Worm (Caenorhabditis elegans) whole organism, L4 larva: Measurements from ENCODE around the gene natc-1.

Source experiments
- F10B5.3 ChIP-seq: sonication (generic microtip); optimal IDR thresholded peaks from 2 replicates; lab custom pipeline; 2016; ENCODE audit warnings: mild to moderate bottlenecking, missing genetic modification characterization, missing compliant biosample characterization
- F26F4.8 ChIP-seq: fragments of 200-800 bp; sonication (Bioruptor generic); conservative IDR thresholded peaks from 2 replicates; pipeline ENCODE4 v1.3.6; 2022; ENCODE audit warnings: missing genetic modification characterization, missing compliant biosample characterization
- F37D6.2 ChIP-seq: sonication (generic microtip); optimal IDR thresholded peaks from 2 replicates; lab custom pipeline; 2016; ENCODE audit warnings: mild to moderate bottlenecking, missing genetic modification characterization, missing compliant biosample characterization
- F44E2.7 ChIP-seq: fragments of 200-800 bp; sonication (Bioruptor generic); IDR thresholded peaks from 2 replicates; pipeline ENCODE4 v2.1.2; 2022; ENCODE audit warnings: missing genetic modification characterization, missing compliant biosample characterization
- F49E8.2 ChIP-seq: sonication (generic microtip); optimal IDR thresholded peaks from 2 replicates; lab custom pipeline; 2016; ENCODE audit warnings: missing compliant biosample characterization, mild to moderate bottlenecking, missing genetic modification characterization, borderline replicate concordance
- T20F7.1 ChIP-seq: fragments of 200-800 bp; sonication (Bioruptor generic); optimal IDR thresholded peaks from 2 replicates; lab custom pipeline; 2018; ENCODE audit warnings: mild to moderate bottlenecking, missing genetic modification characterization, missing compliant biosample characterization
- Y105C5A.15 ChIP-seq: fragments of 200-800 bp; sonication (Bioruptor generic); IDR thresholded peaks from 2 replicates; pipeline ENCODE4 v1.3.6; 2022; ENCODE audit warnings: missing genetic modification characterization, missing compliant biosample characterization
- Y48G9A.11 ChIP-seq: fragments of 200-800 bp; sonication (Bioruptor generic); IDR thresholded peaks from 2 replicates; pipeline ENCODE4 v1.3.6; 2022; ENCODE audit warnings: missing genetic modification reagents, missing genetic modification characterization, missing compliant biosample characterization
- Y5F2A.4 ChIP-seq: fragments of 200-800 bp; sonication (Bioruptor generic); optimal IDR thresholded peaks from 2 replicates; lab custom pipeline; 2018; ENCODE audit warnings: mild to moderate bottlenecking, missing genetic modification characterization, missing compliant biosample characterization
- aha-1 ChIP-seq: fragments of 150-350 bp; peaks from one replicate; lab custom pipeline; 2014; ENCODE audit warnings: missing biosample characterization, missing genetic modification characterization
- arid-1 ChIP-seq: fragments of 200-800 bp; sonication (Bioruptor generic); conservative IDR thresholded peaks from 2 replicates; pipeline ENCODE4 v1.3.6; 2022; ENCODE audit warnings: missing genetic modification reagents, missing genetic modification characterization, missing compliant biosample characterization
- ceh-44 ChIP-seq: fragments of 200-800 bp; sonication (Bioruptor generic); IDR thresholded peaks from 2 replicates; pipeline ENCODE4 v1.3.6; 2022; ENCODE audit warnings: missing genetic modification reagents, missing genetic modification characterization, missing compliant biosample characterization
- ceh-62 ChIP-seq: sonication (generic microtip); optimal IDR thresholded peaks from 2 replicates; lab custom pipeline; 2017; ENCODE audit warnings: missing biosample characterization, missing genetic modification characterization
- daf-16 ChIP-seq, 3 experiments: sonication (generic microtip); optimal IDR thresholded peaks; 2 replicates each; lab custom pipeline; 2016 to 2017; ENCODE audit warnings: missing genetic modification characterization in 3 of 3, missing genetic modification reagents in 3 of 3, mild to moderate bottlenecking in 2 of 3, missing compliant biosample characterization in 2 of 3, missing biosample characterization in 1 of 3, moderate library complexity in 1 of 3
- daf-8 ChIP-seq: fragments of 200-800 bp; sonication (Bioruptor generic); IDR thresholded peaks from 2 replicates; pipeline ENCODE4 v1.3.6; 2022; ENCODE audit warnings: missing genetic modification characterization, missing compliant biosample characterization
- dpl-1 ChIP-seq: fragments of 150-350 bp; optimal IDR thresholded peaks from 2 replicates; lab custom pipeline; 2014; ENCODE audit warnings: missing biosample characterization, missing genetic modification reagents, missing genetic modification characterization
- dve-1 ChIP-seq: sonication (generic microtip); optimal IDR thresholded peaks from 2 replicates; lab custom pipeline; 2017; ENCODE audit warnings: antibody characterized with exemption, mild to moderate bottlenecking, missing genetic modification characterization, missing compliant biosample characterization; ENCODE audit not compliant: insufficient read depth
- egl-43 ChIP-seq: fragments of 200-800 bp; sonication (Bioruptor generic); IDR thresholded peaks from 2 replicates; pipeline ENCODE4 v1.3.6; 2022; ENCODE audit warnings: missing genetic modification reagents, missing genetic modification characterization, missing compliant biosample characterization
- fkh-10 ChIP-seq: fragments of 150-350 bp; optimal IDR thresholded peaks from 2 replicates; lab custom pipeline; 2014; ENCODE audit warnings: missing biosample characterization, missing genetic modification reagents, missing genetic modification characterization
- hlh-11 ChIP-seq: fragments of 200-800 bp; sonication (Bioruptor generic); optimal IDR thresholded peaks from 2 replicates; lab custom pipeline; 2018; ENCODE audit warnings: mild to moderate bottlenecking, missing genetic modification characterization, missing compliant biosample characterization
- hlh-30 ChIP-seq: sonication (generic microtip); optimal IDR thresholded peaks from 2 replicates; lab custom pipeline; 2017; ENCODE audit warnings: antibody characterized with exemption, mild to moderate bottlenecking, missing genetic modification characterization, missing compliant biosample characterization; ENCODE audit not compliant: insufficient read depth
- hmg-1.1 ChIP-seq: fragments of 200-800 bp; sonication (Bioruptor generic); IDR thresholded peaks from 2 replicates; pipeline ENCODE4 v1.3.6; 2022; ENCODE audit warnings: missing genetic modification reagents, missing genetic modification characterization, missing compliant biosample characterization
- lim-7 ChIP-seq: fragments of 200-800 bp; sonication (Bioruptor generic); IDR thresholded peaks from 2 replicates; pipeline ENCODE4 v1.3.6; 2022; ENCODE audit warnings: missing genetic modification characterization, missing compliant biosample characterization
- lin-13 ChIP-seq: fragments of 150-350 bp; optimal IDR thresholded peaks from 2 replicates; lab custom pipeline; 2014; ENCODE audit warnings: missing biosample characterization, missing genetic modification reagents, missing genetic modification characterization
- lin-38 ChIP-seq: fragments of 200-800 bp; sonication (Bioruptor generic); IDR thresholded peaks from 2 replicates; pipeline ENCODE4 v1.3.6; 2022; ENCODE audit warnings: missing genetic modification reagents, missing genetic modification characterization, missing compliant biosample characterization
- lir-3 ChIP-seq: sonication (generic microtip); optimal IDR thresholded peaks from 2 replicates; lab custom pipeline; 2016; ENCODE audit warnings: mild to moderate bottlenecking, missing genetic modification characterization, missing compliant biosample characterization
- lsy-2 ChIP-seq, 2 experiments: fragments of 150-350 bp in 1 of 2; sonication (generic microtip) in 1 of 2; optimal IDR thresholded peaks; 2 replicates each; lab custom pipeline; 2014 to 2017; ENCODE audit warnings: missing biosample characterization in 2 of 2, missing genetic modification characterization in 2 of 2
- mes-2 ChIP-seq: sonication (generic microtip); optimal IDR thresholded peaks from 2 replicates; lab custom pipeline; 2016; ENCODE audit warnings: missing genotype, mild to moderate bottlenecking, missing genetic modification characterization, missing compliant biosample characterization; ENCODE audit not compliant: poor library complexity, severe bottlenecking
- mxl-2 ChIP-seq: fragments of 200-800 bp; sonication (Bioruptor generic); conservative IDR thresholded peaks from 2 replicates; pipeline ENCODE4 v1.3.6; 2022; ENCODE audit warnings: missing genetic modification reagents, missing genetic modification characterization, missing compliant biosample characterization
- nhr-10 ChIP-seq: fragments of 150-350 bp; optimal IDR thresholded peaks from 2 replicates; lab custom pipeline; 2014; ENCODE audit warnings: missing biosample characterization, missing genetic modification characterization
- nhr-41 ChIP-seq: fragments of 200-800 bp; sonication (Bioruptor generic); IDR thresholded peaks from 2 replicates; pipeline ENCODE4 v1.3.6; 2022; ENCODE audit warnings: missing genetic modification reagents, missing genetic modification characterization, missing compliant biosample characterization
- nhr-48 ChIP-seq: sonication (generic microtip); optimal IDR thresholded peaks from 2 replicates; lab custom pipeline; 2016; ENCODE audit warnings: mild to moderate bottlenecking, missing genetic modification characterization, missing compliant biosample characterization
- nhr-76 ChIP-seq: fragments of 150-350 bp; optimal IDR thresholded peaks from 2 replicates; lab custom pipeline; 2014; ENCODE audit warnings: missing biosample characterization, missing genetic modification characterization
- php-3 ChIP-seq: fragments of 200-800 bp; sonication (Bioruptor generic); IDR thresholded peaks from 2 replicates; pipeline ENCODE4 v1.3.6; 2022; ENCODE audit warnings: missing genetic modification reagents, missing genetic modification characterization, missing compliant biosample characterization
- saeg-2 ChIP-seq: fragments of 200-800 bp; sonication (Bioruptor generic); IDR thresholded peaks from 2 replicates; pipeline ENCODE4 v1.3.6; 2022; ENCODE audit warnings: missing genetic modification reagents, missing genetic modification characterization, missing compliant biosample characterization
- snpc-1.2 ChIP-seq: fragments of 200-800 bp; sonication (Bioruptor generic); IDR thresholded peaks from 2 replicates; pipeline ENCODE4 v1.3.6; 2022; ENCODE audit warnings: missing genetic modification reagents, missing genetic modification characterization, missing compliant biosample characterization
- spr-1 ChIP-seq: sonication (generic microtip); optimal IDR thresholded peaks from 2 replicates; lab custom pipeline; 2016; ENCODE audit warnings: mild to moderate bottlenecking, missing genetic modification characterization, missing compliant biosample characterization
- tag-97 ChIP-seq: fragments of 200-800 bp; sonication (Bioruptor generic); IDR thresholded peaks from 2 replicates; pipeline ENCODE4 v1.3.6; 2022; ENCODE audit warnings: missing genetic modification characterization, missing compliant biosample characterization
- tra-1 ChIP-seq: fragments of 200-800 bp; sonication (Bioruptor generic); IDR thresholded peaks from 2 replicates; pipeline ENCODE4 v1.3.6; 2022; ENCODE audit warnings: missing genetic modification reagents, missing genetic modification characterization, missing compliant biosample characterization
- unc-130 ChIP-seq: sonication (generic microtip); optimal IDR thresholded peaks from 2 replicates; lab custom pipeline; 2016; ENCODE audit warnings: missing genetic modification reagents, missing genetic modification characterization, missing compliant biosample characterization
- unc-39 ChIP-seq: sonication (generic microtip); optimal IDR thresholded peaks from 2 replicates; lab custom pipeline; 2017; ENCODE audit warnings: missing biosample characterization, missing genetic modification characterization

natc-1 gene

ce11 chrV:8462074-8462473 is at the start of gene natc-1, which contains the start of gene dnj-22 (continued):
- TF ChIP-seq php-3 (GFP tag; lab: Robert Waterston, UW): no peak

ce11 chrV:8413432-8414021 is 48.6 kb upstream of the natc-1 start, which contains the start of gene vha-18:
Gene vha-18 (minus strand): TSS chrV:8413482.
- no peak for TF ChIP-seq lim-7 (GFP tag; lab: Robert Waterston, UW)
- TF ChIP-seq Y48G9A.11 (GFP tag; lab: Robert Waterston, UW): peak; percentile 90
- peak; percentile 71 for TF ChIP-seq snpc-1.2 (GFP tag; lab: Robert Waterston, UW)
- no peak for TF ChIP-seq ceh-62
- TF ChIP-seq F49E8.2 (tag; lab: Kevin White, UChicago): peak; percentile 88
- no peak for TF ChIP-seq nhr-10 (tag; lab: Kevin White, UChicago)
- TF ChIP-seq lin-38 (GFP tag; lab: Robert Waterston, UW): peak; percentile 97
- TF ChIP-seq lir-3 (tag; lab: Kevin White, UChicago): no peak
- TF ChIP-seq unc-130 (GFP tag; lab: Kevin White, UChicago): peak; percentile 86
- no peak for TF ChIP-seq mes-2 (tag; lab: Kevin White, UChicago)

ce11 chrV:8414036-8414728 is 48.0 kb upstream of the natc-1 start, which contains the start of gene pos-1:
Gene pos-1 (plus strand): TSS chrV:8414086.
- TF ChIP-seq aha-1 (tag; lab: Kevin White, UChicago) (peak; percentile 97), mes-2 (tag; lab: Kevin White, UChicago) (no peak)
- TF ChIP-seq, all 104 proteins: peak for 1

ce11 chrV:8415113-8415530 is 47.0 kb upstream of the natc-1 start:
- TF ChIP-seq F44E2.7 (GFP tag; lab: Robert Waterston, UW) (no peak), lin-13 (no peak), fkh-10 (no peak), F26F4.8 (GFP tag; lab: Robert Waterston, UW) (no peak), ceh-62 (no peak), unc-39 (tag; lab: Kevin White, UChicago) (no peak), hmg-1.1 (no peak), lsy-2 (tag; optimal IDR thresholded peaks at IDR 0.05; lab: Kevin White, UChicago) (no peak), snpc-1.2 (GFP tag; lab: Robert Waterston, UW) (peak; percentile 58; the same call in 1 of the 2 replicates), nhr-41 (GFP tag; lab: Robert Waterston, UW) (no peak), unc-130 (GFP tag; lab: Kevin White, UChicago) (peak; percentile 37), saeg-2 (GFP tag; lab: Robert Waterston, UW) (no peak), dve-1 (tag; lab: Kevin White, UChicago) (no peak), F10B5.3 (no peak), T20F7.1 (GFP tag; lab: Kevin White, UChicago) (no peak), ceh-44 (GFP tag; lab: Robert Waterston, UW) (no peak), daf-8 (GFP tag; lab: Robert Waterston, UW) (no peak), nhr-76 (tag; lab: Kevin White, UChicago) (no peak), F49E8.2 (tag; lab: Kevin White, UChicago) (peak; percentile 78), nhr-48 (tag; lab: Kevin White, UChicago) (peak; percentile 29), egl-43 (GFP tag; lab: Robert Waterston, UW) (no peak), tag-97 (no peak), aha-1 (tag; lab: Kevin White, UChicago) (no peak), daf-16 (GFP tag; optimal IDR thresholded peaks at IDR 0.05; lab: Kevin White, UChicago) (no peak), daf-16 (tag; optimal IDR thresholded peaks at IDR 0.05; lab: Kevin White, UChicago) (no peak), spr-1 (tag; lab: Kevin White, UChicago) (no peak), mxl-2 (GFP tag; lab: Robert Waterston, UW) (no peak), nhr-10 (tag; lab: Kevin White, UChicago) (no peak), F37D6.2 (tag; lab: Kevin White, UChicago) (no peak), tra-1 (GFP tag; lab: Robert Waterston, UW) (no peak), hlh-30 (no peak), Y105C5A.15 (GFP tag; lab: Robert Waterston, UW) (no peak), lin-38 (GFP tag; lab: Robert Waterston, UW) (peak; percentile 70), dpl-1 (no peak), hlh-11 (no peak), Y5F2A.4 (GFP tag; lab: Kevin White, UChicago) (no peak), arid-1 (no peak)
